Fruit fly (Drosophila melanogaster) Kc167 (cell line): ENCODE measurements around the gene CG14803.

Experiments
- Sin3A ChIP-seq: fragments of >200 bp; optimal IDR thresholded peaks from 2 replicates; lab custom pipeline; 2018; ENCODE audit warnings: missing external identifiers
- psq ChIP-seq: fragments of >200 bp; optimal IDR thresholded peaks from 2 replicates; lab custom pipeline; 2017; ENCODE audit warnings: missing external identifiers

DNA sequence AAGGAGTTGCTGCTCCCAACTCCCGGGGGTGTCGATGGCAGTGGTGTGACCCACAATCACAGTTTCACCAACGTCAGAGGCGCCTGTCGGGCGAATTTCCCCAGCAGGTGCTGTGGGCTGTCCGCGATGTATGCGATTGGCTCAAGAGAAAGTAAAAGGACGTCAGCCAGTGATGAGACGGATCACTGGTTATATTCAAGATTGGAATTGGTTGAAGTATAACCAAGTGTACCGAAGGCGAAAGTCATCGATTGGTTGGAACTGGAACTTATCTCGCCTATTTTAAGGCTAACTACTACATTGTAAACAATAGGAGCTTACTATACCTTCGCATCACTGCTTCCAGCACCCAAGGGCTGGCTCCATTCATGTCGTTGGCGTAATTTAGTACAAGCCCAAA, 34.4 kb downstream of the CG14803 start, which contains the start of gene CG32801:
- TF ChIP-seq psq (lab: Kevin White, UChicago), result no peak
- no peak for TF ChIP-seq Sin3A (lab: Kevin White, UChicago)
